Worm (Caenorhabditis elegans) whole organism, L1 larva: Measurements from ENCODE around the gene Y11D7A.9.
A peak's percentile ranks its signal among the peaks of the same experiment; 100 is the strongest.
"Not testable (repeated sequence)": the region's sequence is repeated elsewhere in the genome, so short reads cannot be mapped to it uniquely, and the experiment has no call there.

Source experiments
- C04F5.9 ChIP-seq: sonication (generic microtip); optimal IDR thresholded peaks from 2 replicates; lab custom pipeline; 2016; ENCODE audit warnings: missing genetic modification characterization, missing compliant biosample characterization
- C34B4.2 ChIP-seq: sonication (generic microtip); optimal IDR thresholded peaks from 2 replicates; lab custom pipeline; 2017; ENCODE audit warnings: mild to moderate bottlenecking, missing genetic modification characterization, missing compliant biosample characterization
- aha-1 ChIP-seq: fragments of 150-350 bp; optimal IDR thresholded peaks from 2 replicates; lab custom pipeline; 2014; ENCODE audit warnings: missing biosample characterization, missing genetic modification characterization
- ama-1 ChIP-seq: fragments of 150-350 bp; optimal IDR thresholded peaks from 2 replicates; lab custom pipeline; 2014
- blmp-1 ChIP-seq: fragments of 150-350 bp; optimal IDR thresholded peaks from 2 replicates; lab custom pipeline; 2014; ENCODE audit warnings: missing biosample characterization, missing genetic modification characterization
- ceh-63 ChIP-seq: fragments of 200-800 bp; sonication (Bioruptor generic); optimal IDR thresholded peaks from 2 replicates; lab custom pipeline; 2018; ENCODE audit warnings: mild to moderate bottlenecking, missing genetic modification characterization, missing compliant biosample characterization
- ceh-8 ChIP-seq: fragments of 200-800 bp; sonication (Bioruptor generic); optimal IDR thresholded peaks from 2 replicates; lab custom pipeline; 2018; ENCODE audit warnings: mild to moderate bottlenecking, missing genetic modification characterization, moderate library complexity, missing compliant biosample characterization
- ces-1 ChIP-seq: fragments of 150-350 bp; optimal IDR thresholded peaks from 2 replicates; lab custom pipeline; 2014; ENCODE audit warnings: missing biosample characterization, missing genetic modification reagents, missing genetic modification characterization
- efl-1 ChIP-seq, 4 experiments: fragments of 150-350 bp; optimal IDR thresholded peaks in 3 of 4; peaks in 1 of 4; 1 replicate in 1 of 4; 2 replicates in 3 of 4; lab custom pipeline; 2014; ENCODE audit warnings: missing biosample characterization in 2 of 4, missing genetic modification characterization in 2 of 4, missing genetic modification reagents in 2 of 4
- ets-5 ChIP-seq: fragments of 200-800 bp; sonication (Bioruptor generic); IDR thresholded peaks from 2 replicates; pipeline ENCODE4 v1.3.6; 2022; ENCODE audit warnings: missing genetic modification characterization, missing compliant biosample characterization
- grh-1 ChIP-seq: fragments of 200-800 bp; sonication (Bioruptor generic); IDR thresholded peaks from 2 replicates; pipeline ENCODE4 v1.3.6; 2022; ENCODE audit warnings: missing genetic modification reagents, missing genetic modification characterization, missing compliant biosample characterization
- hlh-17 ChIP-seq: fragments of 200-800 bp; sonication (Bioruptor generic); optimal IDR thresholded peaks from 2 replicates; lab custom pipeline; 2018; ENCODE audit warnings: missing genetic modification characterization, mild to moderate bottlenecking, missing compliant biosample characterization, moderate library complexity, borderline replicate concordance
- hlh-4 ChIP-seq: sonication (generic microtip); optimal IDR thresholded peaks from 2 replicates; lab custom pipeline; 2016; ENCODE audit warnings: mild to moderate bottlenecking, missing genetic modification characterization, missing compliant biosample characterization
- hpl-2 ChIP-seq: fragments of 150-350 bp; optimal IDR thresholded peaks from 2 replicates; lab custom pipeline; 2014; ENCODE audit warnings: missing biosample characterization, missing genetic modification reagents, missing genetic modification characterization
- lin-35 ChIP-seq, 2 experiments: fragments of 150-350 bp; optimal IDR thresholded peaks; 2 replicates each; lab custom pipeline; 2014; ENCODE audit warnings: missing biosample characterization in 2 of 2, missing genetic modification characterization in 2 of 2, missing genetic modification reagents in 2 of 2
- lin-39 ChIP-seq: fragments of 150-350 bp; optimal IDR thresholded peaks from 2 replicates; lab custom pipeline; 2014; ENCODE audit warnings: missing biosample characterization, missing genetic modification reagents, missing genetic modification characterization
- mef-2 ChIP-seq: fragments of 150-350 bp; optimal IDR thresholded peaks from 2 replicates; lab custom pipeline; 2014; ENCODE audit warnings: missing biosample characterization, missing genetic modification characterization
- mep-1 ChIP-seq: fragments of 150-350 bp; optimal IDR thresholded peaks from 2 replicates; lab custom pipeline; 2014; ENCODE audit warnings: missing biosample characterization, missing genetic modification characterization
- nhr-12 ChIP-seq: sonication (generic microtip); optimal IDR thresholded peaks from 2 replicates; lab custom pipeline; 2017; ENCODE audit warnings: missing biosample characterization, missing genetic modification characterization
- nhr-19 ChIP-seq: fragments of 200-800 bp; sonication (Bioruptor generic); conservative IDR thresholded peaks from 2 replicates; pipeline ENCODE4 v1.3.6; 2022; ENCODE audit warnings: missing genetic modification characterization, missing compliant biosample characterization
- nhr-20 ChIP-seq: sonication (generic microtip); optimal IDR thresholded peaks from 2 replicates; lab custom pipeline; 2016; ENCODE audit warnings: mild to moderate bottlenecking, missing genetic modification characterization, missing compliant biosample characterization
- nhr-237 ChIP-seq: fragments of 150-350 bp; optimal IDR thresholded peaks from 2 replicates; lab custom pipeline; 2014; ENCODE audit warnings: missing biosample characterization, missing genetic modification characterization
- nhr-71 ChIP-seq: sonication (generic microtip); optimal IDR thresholded peaks from 2 replicates; lab custom pipeline; 2016; ENCODE audit warnings: mild to moderate bottlenecking, missing genetic modification characterization, moderate library complexity, missing compliant biosample characterization
- nhr-84 ChIP-seq: sonication (generic microtip); optimal IDR thresholded peaks from 2 replicates; lab custom pipeline; 2017; ENCODE audit warnings: missing biosample characterization, missing genetic modification characterization
- nhr-90 ChIP-seq: sonication (generic microtip); optimal IDR thresholded peaks from 2 replicates; lab custom pipeline; 2016; ENCODE audit warnings: mild to moderate bottlenecking, missing genetic modification characterization, missing compliant biosample characterization; ENCODE audit not compliant: poor library complexity
- pag-3 ChIP-seq: sonication (generic microtip); optimal IDR thresholded peaks from 2 replicates; lab custom pipeline; 2017; ENCODE audit warnings: missing genetic modification characterization, mild to moderate bottlenecking, missing compliant biosample characterization, antibody characterized with exemption, borderline replicate concordance; ENCODE audit not compliant: insufficient read depth
- pqm-1 ChIP-seq: sonication (generic microtip); optimal IDR thresholded peaks from 3 replicates; lab custom pipeline; 2017; ENCODE audit warnings: missing biosample characterization, missing genetic modification characterization
- skn-1 ChIP-seq: fragments of 150-350 bp; optimal IDR thresholded peaks from 2 replicates; lab custom pipeline; 2014; ENCODE audit warnings: missing biosample characterization, missing genetic modification characterization
- sup-37 ChIP-seq: fragments of 200-800 bp; sonication (Bioruptor generic); optimal IDR thresholded peaks from 2 replicates; lab custom pipeline; 2018; ENCODE audit warnings: mild to moderate bottlenecking, missing genetic modification characterization, missing compliant biosample characterization
- tbx-2 ChIP-seq: sonication (generic microtip); optimal IDR thresholded peaks from 2 replicates; lab custom pipeline; 2016; ENCODE audit warnings: missing genetic modification characterization, missing compliant biosample characterization
- unc-130 ChIP-seq: fragments of 150-350 bp; optimal IDR thresholded peaks from 2 replicates; lab custom pipeline; 2017; ENCODE audit warnings: missing biosample characterization, missing genetic modification characterization, inconsistent platforms
- xbp-1 ChIP-seq: sonication (generic microtip); optimal IDR thresholded peaks from 2 replicates; lab custom pipeline; 2016; ENCODE audit warnings: missing genetic modification characterization, missing compliant biosample characterization
- zip-4 ChIP-seq: fragments of 200-800 bp; sonication (Bioruptor generic); optimal IDR thresholded peaks from 2 replicates; lab custom pipeline; 2018; ENCODE audit warnings: mild to moderate bottlenecking, missing genetic modification characterization, moderate library complexity, missing compliant biosample characterization
- ztf-11 ChIP-seq, 2 experiments: sonication (generic microtip); optimal IDR thresholded peaks; 2 replicates each; lab custom pipeline; 2016 to 2017; ENCODE audit warnings: missing genetic modification characterization in 2 of 2, missing biosample characterization in 1 of 2, missing compliant biosample characterization in 1 of 2

Y11D7A.9 gene

ce11 chrIV:9260334-9260733 lies 4.4 kb upstream of the Y11D7A.9 start (continued):
- TF ChIP-seq nhr-237 (tag; lab: Kevin White, UChicago) (no peak), nhr-90 (tag; lab: Kevin White, UChicago) (peak; percentile 18), ceh-63 (GFP tag; lab: Kevin White, UChicago) (no peak), sup-37 (GFP tag; lab: Kevin White, UChicago) (no peak), hlh-17 (no peak), pag-3 (no peak), nhr-84 (no peak), ces-1 (GFP tag; lab: Kevin White, UChicago) (no peak), nhr-19 (GFP tag; lab: Robert Waterston, UW) (peak; percentile 21; the same call in 1 of the 2 replicates), hlh-4 (tag; lab: Kevin White, UChicago) (no peak), aha-1 (no peak), nhr-71 (peak; percentile 63), ets-5 (GFP tag; lab: Robert Waterston, UW) (no peak), hpl-2 (GFP tag; lab: Kevin White, UChicago) (no peak)

- TF ChIP-seq lin-35 (GFP tag; optimal IDR thresholded peaks at IDR 0.05; lab: Kevin White, UChicago), result peak in 1 of 2 experiments; percentile 2
- peak; percentile 60 for TF ChIP-seq skn-1 (tag; lab: Kevin White, UChicago)
- no peak for TF ChIP-seq hpl-2 (GFP tag; lab: Kevin White, UChicago)
Measured at ce11 chrIV:9259687-9260086, 3.8 kb upstream of the Y11D7A.9 start, which contains the start of gene Y11D7A.10. Gene Y11D7A.10 (minus strand): TSS chrIV:9259768.

ce11 chrIV:9258547-9258946 lies 2.6 kb upstream of the Y11D7A.9 start:
- TF ChIP-seq lin-35 (GFP tag; optimal IDR thresholded peaks at IDR 0.05; lab: Kevin White, UChicago) (no peak), ama-1 (lab: Kevin White, UChicago) (peak; percentile 11), blmp-1 (peak; percentile 93)

ce11 chrIV:9256865-9257264 lies 948 bp upstream of the Y11D7A.9 start:
- TF ChIP-seq mef-2 (tag; lab: Kevin White, UChicago) (no peak), ceh-8 (no peak), unc-130 (tag; lab: Kevin White, UChicago) (no peak), nhr-20 (no peak), pqm-1 (tag; lab: Kevin White, UChicago) (no peak), xbp-1 (tag; lab: Kevin White, UChicago) (no peak), lin-39 (no peak), pag-3 (no peak), C04F5.9 (tag; lab: Kevin White, UChicago) (no peak), efl-1 (optimal IDR thresholded peaks at IDR 0.05; lab: Kevin White, UChicago) (no peak), efl-1 (GFP tag; optimal IDR thresholded peaks at IDR 0.05 in 1 of 2; lab: Kevin White, UChicago) (no peak), tbx-2 (tag; lab: Kevin White, UChicago) (no peak), nhr-12 (tag; lab: Kevin White, UChicago) (no peak), mep-1 (tag; lab: Kevin White, UChicago) (no peak)

ce11 chrIV:9251079-9251478 lies 4.8 kb downstream of the Y11D7A.9 start, which contains the start of gene Y11D7A.8:
Gene Y11D7A.8 (plus strand): TSS chrIV:9251379.
- TF ChIP-seq grh-1 (GFP tag; lab: Robert Waterston, UW) (no peak), efl-1 (optimal IDR thresholded peaks at IDR 0.05; lab: Kevin White, UChicago) (no peak), efl-1 (GFP tag; optimal IDR thresholded peaks at IDR 0.05 in 1 of 2; lab: Kevin White, UChicago) (peak in 1 of 2 experiments; percentile 83), lin-35 (GFP tag; optimal IDR thresholded peaks at IDR 0.05; lab: Kevin White, UChicago) (no peak)

- TF ChIP-seq zip-4 (GFP tag; lab: Kevin White, UChicago); ztf-11 (tag; optimal IDR thresholded peaks at IDR 0.05; lab: Kevin White, UChicago); C34B4.2 (tag; lab: Kevin White, UChicago): not testable (repeated sequence)
Measured at ce11 chrIV:9249219-9249618, 6.7 kb downstream of the Y11D7A.9 start, which contains the start of gene Y11D7A.7. Gene Y11D7A.7 (plus strand): TSS chrIV:9249519.
